Fruit fly (Drosophila melanogaster) Kc167 (cell line): ENCODE measurements around the gene niki.

Source experiments
- Sin3A ChIP-seq: fragments of >200 bp; optimal IDR thresholded peaks from 2 replicates; lab custom pipeline; 2018; ENCODE audit warnings: missing external identifiers
- h ChIP-seq: fragments of >200 bp; optimal IDR thresholded peaks from 3 replicates; lab custom pipeline; 2018; ENCODE audit warnings: missing external identifiers
- insv ChIP-seq: fragments of >200 bp; optimal IDR thresholded peaks from 3 replicates; lab custom pipeline; 2018; ENCODE audit warnings: missing external identifiers
- psq ChIP-seq: fragments of >200 bp; optimal IDR thresholded peaks from 2 replicates; lab custom pipeline; 2017; ENCODE audit warnings: missing external identifiers
- ttk ChIP-seq: sonication (Bioruptor generic); optimal IDR thresholded peaks from 2 replicates; lab custom pipeline; 2017; ENCODE audit warnings: missing external identifiers

dm6 chr3R:24856143-24856542, 30.7 kb upstream of the niki start, which contains the start of gene HDAC11:
- no peak for TF ChIP-seq ttk
- TF ChIP-seq insv (lab: Kevin White, UChicago) = no peak
- TF ChIP-seq Sin3A = no peak
- no peak for TF ChIP-seq psq
- TF ChIP-seq h (lab: Kevin White, UChicago) = no peak
